Fruit fly (Drosophila melanogaster): Measurements from ENCODE around the gene CG4995.

CG4995 gene

DNA sequence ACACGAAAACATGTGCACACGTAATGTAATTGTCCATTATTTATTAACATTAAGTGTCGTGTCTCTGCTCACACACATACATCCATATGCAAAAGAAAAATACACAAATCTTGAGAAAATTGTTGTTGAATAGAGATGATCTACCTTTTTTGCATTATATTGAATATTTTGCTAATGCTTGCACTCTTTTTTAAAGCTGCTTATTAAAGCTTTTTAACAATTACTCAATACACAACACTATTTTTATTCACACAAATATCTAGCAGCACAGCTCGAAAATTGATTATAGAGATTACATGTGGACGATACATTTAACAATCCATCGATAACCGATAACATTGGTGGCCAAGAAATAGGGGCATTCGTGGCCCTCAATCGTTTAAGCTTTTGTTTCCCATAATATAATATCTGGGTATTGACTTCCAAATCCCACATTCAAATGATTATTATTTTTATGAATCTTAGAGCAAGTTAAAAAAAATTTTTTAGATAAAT, 30.2 kb upstream of the CG4995 start, which contains the start of gene Ufd4 (continued):
- TF ChIP-seq Nf-YA (GFP tag; IDR thresholded peaks at IDR 0.05) (peak; percentile 44; the same call in 1 of the 2 replicates), tna (GFP tag; IDR thresholded peaks at IDR 0.05; ENCODE audit: partially characterized antibody) (no peak), pfk (GFP tag; optimal IDR thresholded peaks at IDR 0.05) (peak; percentile 47), YL-1 (GFP tag; optimal IDR thresholded peaks at IDR 0.05) (peak; percentile 37), ftz-f1 (GFP tag; optimal IDR thresholded peaks at IDR 0.05) (no peak), dan (GFP tag; IDR thresholded peaks at IDR 0.05) (no peak), CG16863 (GFP tag; optimal IDR thresholded peaks at IDR 0.05) (peak; percentile 63), CG7987 (GFP tag; optimal IDR thresholded peaks at IDR 0.05) (peak; percentile 43), sima (GFP tag; optimal IDR thresholded peaks at IDR 0.05) (no peak), Ssrp (tag; optimal IDR thresholded peaks at IDR 0.05) (peak; percentile 68), CG34224 (GFP tag; IDR thresholded peaks at IDR 0.05; ENCODE audit: partially characterized antibody) (peak; percentile 17; the same call in 1 of the 3 replicates), CG34376 (GFP tag; optimal IDR thresholded peaks at IDR 0.05) (peak; percentile 38), kay (GFP tag; optimal IDR thresholded peaks at IDR 0.05) (no peak), CG42726 (GFP tag; IDR thresholded peaks at IDR 0.05; ENCODE audit: partially characterized antibody) (no peak), B-H2 (GFP tag; optimal IDR thresholded peaks at IDR 0.05) (peak; percentile 48), Blimp-1 (GFP tag; optimal IDR thresholded peaks at IDR 0.05) (no peak), CG9727 (GFP tag; optimal IDR thresholded peaks at IDR 0.05) (no peak), MESR4 (GFP tag; optimal IDR thresholded peaks at IDR 0.05) (peak; percentile 77), Gug (GFP tag; IDR thresholded peaks at IDR 0.05) (no peak), sd (tag; optimal IDR thresholded peaks at IDR 0.05) (no peak), CG6254 (GFP tag; optimal IDR thresholded peaks at IDR 0.05) (peak; percentile 41), Sox100B (GFP tag; optimal IDR thresholded peaks at IDR 0.05) (no peak), trem (tag; optimal IDR thresholded peaks at IDR 0.05) (peak; percentile 66), CG30403 (GFP tag; optimal IDR thresholded peaks at IDR 0.05) (peak; percentile 67), ase (GFP tag; IDR thresholded peaks at IDR 0.05) (no peak), bbx (GFP tag; IDR thresholded peaks at IDR 0.05; ENCODE audit: partially characterized antibody) (peak; percentile 61; the same call in 1 of the 2 replicates), CG12391 (tag; optimal IDR thresholded peaks at IDR 0.05) (peak; percentile 82), HLH54F (GFP tag; optimal IDR thresholded peaks at IDR 0.05) (peak; percentile 63), CG7271 (tag; optimal IDR thresholded peaks at IDR 0.05) (peak; percentile 45), Hr3 (GFP tag; optimal IDR thresholded peaks at IDR 0.05) (peak; percentile 30), nau (GFP tag; optimal IDR thresholded peaks at IDR 0.05) (no peak), CG18011 (GFP tag; optimal IDR thresholded peaks at IDR 0.05) (peak; percentile 19), cas (GFP tag; IDR thresholded peaks at IDR 0.05) (no peak), CG13775 (GFP tag; optimal IDR thresholded peaks at IDR 0.05) (peak; percentile 34), HmgZ (tag; optimal IDR thresholded peaks at IDR 0.05) (peak; percentile 64), CHES-1-like (GFP tag; optimal IDR thresholded peaks at IDR 0.05) (peak; percentile 42), esg (GFP tag; conservative IDR thresholded peaks at IDR 0.05) (no peak), her (GFP tag; optimal IDR thresholded peaks at IDR 0.05) (peak; percentile 40), sim (GFP tag; IDR thresholded peaks at IDR 0.05) (peak; percentile 54; the same call in 1 of the 2 replicates), peb (GFP tag; IDR thresholded peaks at IDR 0.05) (no peak), CG1233 (GFP tag; optimal IDR thresholded peaks at IDR 0.05) (peak; percentile 46), Opbp (GFP tag; IDR thresholded peaks at IDR 0.05; ENCODE audit: partially characterized antibody) (no peak; the same call in 2 of the 3 replicates), CG15479 (GFP tag; optimal IDR thresholded peaks at IDR 0.05) (no peak), gsb-n (tag; optimal IDR thresholded peaks at IDR 0.05) (no peak), org-1 (GFP tag; optimal IDR thresholded peaks at IDR 0.05) (peak; percentile 1), chinmo (GFP tag; IDR thresholded peaks at IDR 0.05; ENCODE audit: partially characterized antibody) (no peak), CG13624 (GFP tag; optimal IDR thresholded peaks at IDR 0.05) (peak; percentile 66), E2f2 (GFP tag; IDR thresholded peaks at IDR 0.05) (peak; percentile 33; the same call in 1 of the 2 replicates), nerfin-2 (GFP tag; IDR thresholded peaks at IDR 0.05; ENCODE audit: partially characterized antibody) (no peak)
